Worm (Caenorhabditis elegans): Measurements from ENCODE around the gene pat-9.

DNA sequence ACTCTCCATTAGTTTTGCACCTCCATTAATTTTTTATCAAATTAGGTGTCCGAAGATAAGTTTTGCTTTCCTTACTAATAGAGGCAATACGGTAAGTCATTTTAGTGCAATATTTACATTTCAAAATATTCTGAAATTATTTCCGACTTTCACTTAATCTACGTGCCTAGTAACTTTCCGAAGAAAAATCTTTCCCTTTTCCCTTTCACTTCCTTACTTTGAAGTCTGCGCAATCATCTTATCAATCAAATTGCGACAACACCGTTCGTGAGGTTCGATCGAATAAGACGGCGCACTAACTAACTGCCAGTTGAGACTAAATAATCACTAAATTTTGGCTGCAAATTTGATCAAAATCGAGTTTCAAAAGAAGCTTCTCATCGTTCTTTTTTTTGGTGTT, 2.8 kb upstream of the pat-9 start:
- no peak for TF ChIP-seq him-1 (tag; optimal IDR thresholded peaks at IDR 0.05)
- no peak for TF ChIP-seq W03F9.2 (tag; optimal IDR thresholded peaks at IDR 0.05)

Data from whole organism, L4/young adult.